Worm (Caenorhabditis elegans) whole organism, midembryonic: ENCODE measurements around the gene lips-1.
A peak's percentile ranks its signal among the peaks of the same experiment; 100 is the strongest.

ENCODE experiments used
- T22C8.4 ChIP-seq: fragments of 200-800 bp; sonication (Bioruptor generic); IDR thresholded peaks from 2 replicates; pipeline ENCODE4 v1.3.6; 2022; ENCODE audit warnings: missing genetic modification characterization, missing compliant biosample characterization
- cog-1 ChIP-seq: sonication (generic microtip); optimal IDR thresholded peaks from 2 replicates; lab custom pipeline; 2016; ENCODE audit warnings: missing genetic modification characterization, missing compliant biosample characterization
- flt-1 ChIP-seq: fragments of 200-800 bp; sonication (Bioruptor generic); IDR thresholded peaks from 2 replicates; pipeline ENCODE4 v1.3.6; 2022; ENCODE audit warnings: missing genetic modification characterization, missing compliant biosample characterization
- klf-2 ChIP-seq: fragments of 200-800 bp; sonication (Bioruptor generic); conservative IDR thresholded peaks from 2 replicates; pipeline ENCODE4 v1.3.6; 2022; ENCODE audit warnings: missing genetic modification reagents, missing genetic modification characterization, missing compliant biosample characterization
- med-1 ChIP-seq: sonication (generic microtip); optimal IDR thresholded peaks from 2 replicates; lab custom pipeline; 2017; ENCODE audit warnings: missing genetic modification characterization, mild to moderate bottlenecking, missing compliant biosample characterization, antibody characterized with exemption, missing genetic modification reagents; ENCODE audit not compliant: insufficient read depth
- ref-1 ChIP-seq: fragments of 200-800 bp; sonication (Bioruptor generic); conservative IDR thresholded peaks from 2 replicates; pipeline ENCODE4 v1.3.6; 2022; ENCODE audit warnings: missing genetic modification reagents, missing genetic modification characterization, missing compliant biosample characterization
- tab-1 ChIP-seq: fragments of 200-800 bp; sonication (Bioruptor generic); IDR thresholded peaks from 2 replicates; pipeline ENCODE4 v1.3.6; 2022; ENCODE audit warnings: missing genetic modification characterization, missing compliant biosample characterization
- ztf-23 ChIP-seq: fragments of 200-800 bp; sonication (Bioruptor generic); IDR thresholded peaks from 2 replicates; pipeline ENCODE4 v1.3.6; 2022; ENCODE audit warnings: missing genetic modification reagents, missing genetic modification characterization, missing compliant biosample characterization
- ztf-29 ChIP-seq: fragments of 200-800 bp; sonication (Bioruptor generic); IDR thresholded peaks from 2 replicates; pipeline ENCODE4 v1.3.6; 2022; ENCODE audit warnings: missing genetic modification reagents, missing genetic modification characterization, missing compliant biosample characterization

lips-1 gene

DNA sequence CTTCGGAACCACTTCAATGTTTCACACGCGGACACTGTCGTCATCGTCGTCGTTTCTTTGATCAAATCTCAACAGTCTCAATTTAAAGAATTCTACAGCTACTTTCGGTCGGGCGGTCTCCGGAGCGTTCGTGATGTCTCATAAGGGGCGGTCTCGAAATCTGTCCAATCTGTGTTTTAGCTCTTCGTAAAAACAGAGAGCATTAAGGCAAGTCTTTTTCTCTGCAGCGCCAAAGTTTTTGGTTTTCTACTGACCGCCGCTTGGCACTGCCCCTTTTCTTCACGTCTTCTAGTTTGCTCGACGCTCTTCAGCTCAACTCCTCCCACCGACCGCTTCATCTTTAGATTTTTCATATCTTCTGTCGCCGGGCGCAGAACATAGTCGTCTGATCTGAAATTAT lies at the start of gene lips-1:
Gene lips-1, plus strand, starts transcription at position 301 of the 400 bp plus-strand sequence.
- TF ChIP-seq klf-2 (no peak), ref-1 (no peak), cog-1 (no peak), tab-1 (GFP tag; lab: Robert Waterston, UW) (no peak), med-1 (GFP tag; lab: Kevin White, UChicago) (no peak), flt-1 (GFP tag; lab: Robert Waterston, UW) (no peak)

DNA sequence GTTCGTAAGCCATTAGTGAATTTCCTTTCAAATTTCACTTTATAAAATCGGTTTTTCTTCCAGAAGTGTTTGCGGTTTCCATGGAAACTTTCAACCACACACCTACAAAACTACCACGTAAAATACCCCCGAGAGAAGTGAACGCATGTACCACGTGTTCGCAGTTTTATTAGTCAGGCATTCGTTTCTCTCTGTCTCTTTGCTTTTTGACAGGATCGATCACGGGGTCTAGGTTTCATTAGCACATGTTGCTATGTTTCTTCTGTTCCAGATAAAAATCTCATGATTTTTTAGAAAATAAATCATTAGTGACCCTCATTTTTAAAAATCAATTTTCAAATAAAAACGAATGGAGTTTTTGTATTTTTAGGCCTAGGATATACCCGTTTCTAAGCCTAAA lies 48.1 kb upstream of the lips-1 start:
- TF ChIP-seq ztf-29 (GFP tag; lab: Robert Waterston, UW) (no peak), flt-1 (GFP tag; lab: Robert Waterston, UW) (no peak)

DNA sequence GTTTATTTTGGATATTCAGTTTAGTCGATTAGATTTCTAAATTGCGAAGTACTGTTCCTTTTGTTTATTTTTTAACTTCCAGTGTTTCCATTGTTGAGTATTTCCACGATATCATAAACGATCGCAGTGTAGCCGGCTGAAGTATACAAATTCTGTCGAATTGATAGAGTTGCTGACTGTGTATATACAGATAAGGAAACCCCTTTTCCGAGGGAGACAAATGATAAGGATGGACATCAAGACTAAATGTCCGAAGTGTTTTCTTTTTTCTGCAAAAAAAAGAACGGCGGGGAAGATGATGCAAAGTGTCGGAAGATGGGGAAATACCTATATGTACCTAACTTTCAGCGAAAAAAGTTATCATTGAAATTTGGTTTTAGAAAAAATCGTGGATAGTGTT lies 46.0 kb upstream of the lips-1 start:
- TF ChIP-seq klf-2 (no peak), med-1 (GFP tag; lab: Kevin White, UChicago) (no peak), T22C8.4 (GFP tag; lab: Robert Waterston, UW) (no peak), ztf-23 (GFP tag; lab: Robert Waterston, UW) (no peak), flt-1 (GFP tag; lab: Robert Waterston, UW) (no peak), ref-1 (no peak), ztf-29 (GFP tag; lab: Robert Waterston, UW) (no peak), cog-1 (no peak), tab-1 (GFP tag; lab: Robert Waterston, UW) (no peak)

DNA sequence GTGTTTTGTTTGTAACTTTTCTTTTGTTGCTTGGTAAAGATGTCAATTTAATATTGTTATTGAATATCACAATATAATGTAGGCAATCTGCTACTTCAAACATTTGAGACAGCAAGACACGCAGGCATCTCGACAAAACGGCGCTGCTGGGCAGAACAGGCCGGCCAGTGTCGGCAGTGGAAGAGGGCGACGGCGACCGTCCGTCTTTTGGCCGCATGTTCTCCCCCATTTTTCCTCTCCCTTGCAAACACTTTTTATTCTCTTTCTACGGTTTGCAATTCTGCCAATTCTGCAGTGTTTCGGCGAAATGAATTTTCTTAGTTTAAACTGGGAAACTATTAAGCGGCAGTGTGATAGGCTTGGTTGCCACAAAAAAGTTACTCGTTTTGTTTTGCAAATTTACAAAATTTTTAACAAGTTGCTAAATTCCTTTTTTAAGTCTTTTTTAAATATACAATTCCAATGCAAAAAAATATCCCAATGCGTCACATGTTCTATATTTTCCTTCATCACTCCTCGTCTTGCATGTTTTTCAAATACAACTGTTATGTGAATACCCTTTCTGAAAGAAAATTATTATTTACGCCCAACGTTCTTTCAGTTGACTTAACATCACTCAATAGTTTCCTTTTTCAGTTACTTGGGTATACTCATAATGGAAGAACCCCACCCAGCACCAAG lies 43.2 kb upstream of the lips-1 start, which contains the start of gene T18D3.6:
Gene T18D3.6, plus strand, starts transcription at position 631 of the 681 bp plus-strand sequence.
- no peak for TF ChIP-seq med-1 (GFP tag; lab: Kevin White, UChicago)
- no peak for TF ChIP-seq ref-1
- no peak for TF ChIP-seq flt-1 (GFP tag; lab: Robert Waterston, UW)
- TF ChIP-seq T22C8.4 (GFP tag; lab: Robert Waterston, UW), result no peak
- no peak for TF ChIP-seq ztf-29 (GFP tag; lab: Robert Waterston, UW)
- no peak for TF ChIP-seq cog-1
- TF ChIP-seq tab-1 (GFP tag; lab: Robert Waterston, UW), result no peak
- TF ChIP-seq klf-2, result 0 out of 2 replicates have a peak, but pooled peaks have one; percentile 23
- TF ChIP-seq ztf-23 (GFP tag; lab: Robert Waterston, UW), result no peak

DNA sequence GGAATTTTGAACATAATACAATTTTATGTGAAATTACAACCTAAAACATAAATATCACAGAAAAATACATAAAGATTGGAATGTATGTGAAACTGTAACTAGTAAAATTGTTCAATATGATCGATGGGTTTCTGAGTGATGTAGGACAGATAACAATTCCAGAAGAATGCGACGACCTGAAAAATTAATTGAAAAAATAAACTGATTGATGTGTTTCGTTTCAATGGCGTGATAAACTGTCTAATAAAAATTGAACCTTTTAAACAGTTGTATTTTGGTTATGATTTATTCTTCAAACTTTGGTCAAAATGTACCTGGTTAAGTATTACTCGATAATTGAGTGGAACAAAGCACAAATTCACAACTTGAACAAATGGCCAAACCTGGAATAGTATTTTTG lies 41.3 kb upstream of the lips-1 start:
- no peak for TF ChIP-seq cog-1
- TF ChIP-seq ztf-29 (GFP tag; lab: Robert Waterston, UW), result no peak
- TF ChIP-seq ztf-23 (GFP tag; lab: Robert Waterston, UW), result no peak
- no peak for TF ChIP-seq tab-1 (GFP tag; lab: Robert Waterston, UW)

DNA sequence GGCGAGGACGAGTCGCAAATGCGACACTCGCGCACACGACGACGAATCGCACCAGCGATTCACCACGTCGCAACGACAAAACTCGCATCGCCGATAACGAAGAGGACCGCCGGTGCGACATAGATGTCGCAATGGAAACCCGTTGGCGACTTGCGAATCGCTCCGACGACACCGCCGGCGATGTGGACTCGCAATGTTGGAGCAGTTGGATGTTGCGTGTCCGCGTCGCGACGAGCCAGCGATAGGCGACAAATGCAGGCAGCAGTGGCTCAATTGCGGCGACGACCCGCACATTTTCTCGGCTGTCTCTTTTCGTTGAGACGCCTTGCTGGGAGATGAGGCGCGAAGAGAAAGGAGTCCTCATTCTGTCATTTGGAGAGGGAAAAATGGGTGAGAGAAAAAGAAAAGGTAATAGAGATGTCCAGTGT lies 40.4 kb upstream of the lips-1 start:
- peak; percentile 30 for TF ChIP-seq cog-1
- TF ChIP-seq klf-2, result no peak
- TF ChIP-seq T22C8.4 (GFP tag; lab: Robert Waterston, UW), result no peak
- 0 out of 2 replicates have a peak, but pooled peaks have one; percentile 28 for TF ChIP-seq flt-1 (GFP tag; lab: Robert Waterston, UW)
- TF ChIP-seq ztf-29 (GFP tag; lab: Robert Waterston, UW), result 0 out of 2 replicates have a peak, but pooled peaks have one; percentile 24
- no peak for TF ChIP-seq ref-1
- TF ChIP-seq tab-1 (GFP tag; lab: Robert Waterston, UW), result no peak
- TF ChIP-seq med-1 (GFP tag; lab: Kevin White, UChicago), result no peak
- no peak for TF ChIP-seq ztf-23 (GFP tag; lab: Robert Waterston, UW)

DNA sequence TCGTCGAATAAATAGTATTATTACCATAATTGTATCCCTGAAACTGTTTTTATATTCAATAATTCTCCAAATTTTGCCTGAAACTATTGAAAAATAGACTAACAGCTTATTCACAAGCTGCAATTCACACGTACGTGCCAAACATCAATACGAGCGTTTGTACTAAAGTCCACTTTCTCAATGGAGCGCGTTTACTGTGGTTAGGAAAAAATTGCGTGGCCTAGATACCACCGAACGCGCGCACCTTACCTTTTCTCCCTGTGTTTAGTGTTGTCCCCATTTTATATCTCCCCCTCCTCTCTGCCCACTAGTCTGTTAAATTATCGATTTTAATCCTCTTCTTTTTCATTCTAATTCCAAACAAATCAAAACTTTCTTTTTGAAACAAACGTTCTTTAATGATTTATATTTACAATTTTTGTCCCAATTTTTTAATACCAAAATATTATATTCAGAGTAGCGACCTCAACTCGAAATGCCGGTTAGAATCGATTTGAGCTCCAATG lies 38.2 kb upstream of the lips-1 start, which contains the start of the genes T18D3.9 and T18D3.1:
Gene T18D3.9, minus strand, starts transcription at position 168 of the 506 bp plus-strand sequence.
Gene T18D3.1, plus strand, starts transcription at position 456 of the 506 bp plus-strand sequence.
- TF ChIP-seq ref-1, result no peak
- no peak for TF ChIP-seq tab-1 (GFP tag; lab: Robert Waterston, UW)
- no peak for TF ChIP-seq T22C8.4 (GFP tag; lab: Robert Waterston, UW)
- TF ChIP-seq cog-1, result peak; percentile 15
- TF ChIP-seq flt-1 (GFP tag; lab: Robert Waterston, UW), result 0 out of 2 replicates have a peak, but pooled peaks have one; percentile 9

DNA sequence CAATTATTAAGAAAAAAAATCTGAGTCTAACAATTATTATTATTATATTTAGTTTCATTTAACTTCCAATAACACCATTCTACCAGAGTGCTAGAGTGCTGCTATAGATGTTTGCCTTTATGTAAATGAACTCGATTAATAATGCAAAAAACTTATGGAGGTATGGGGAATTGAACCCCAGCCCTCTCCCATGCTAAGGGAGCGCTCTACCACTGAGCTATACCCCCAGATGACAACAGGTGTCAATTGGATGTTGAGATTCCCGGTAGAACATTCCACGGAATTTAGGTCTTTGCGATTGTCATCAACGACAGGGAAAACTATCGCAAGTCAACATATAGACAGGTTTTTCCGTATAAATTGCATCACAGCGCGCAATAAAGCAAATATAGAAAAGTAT lies 34.5 kb upstream of the lips-1 start:
- TF ChIP-seq flt-1 (GFP tag; lab: Robert Waterston, UW), result peak; percentile 93
- TF ChIP-seq tab-1 (GFP tag; lab: Robert Waterston, UW), result peak; percentile 87
- peak; percentile 52; the same call in 1 of the 2 replicates for TF ChIP-seq ztf-29 (GFP tag; lab: Robert Waterston, UW)
- TF ChIP-seq T22C8.4 (GFP tag; lab: Robert Waterston, UW), result peak; percentile 79
- TF ChIP-seq med-1 (GFP tag; lab: Kevin White, UChicago), result peak; percentile 31
- TF ChIP-seq ref-1, result peak; percentile 52; the same call in 1 of the 2 replicates
- peak; percentile 81 for TF ChIP-seq ztf-23 (GFP tag; lab: Robert Waterston, UW)
- peak; percentile 70 for TF ChIP-seq klf-2
- TF ChIP-seq cog-1, result peak; percentile 62

DNA sequence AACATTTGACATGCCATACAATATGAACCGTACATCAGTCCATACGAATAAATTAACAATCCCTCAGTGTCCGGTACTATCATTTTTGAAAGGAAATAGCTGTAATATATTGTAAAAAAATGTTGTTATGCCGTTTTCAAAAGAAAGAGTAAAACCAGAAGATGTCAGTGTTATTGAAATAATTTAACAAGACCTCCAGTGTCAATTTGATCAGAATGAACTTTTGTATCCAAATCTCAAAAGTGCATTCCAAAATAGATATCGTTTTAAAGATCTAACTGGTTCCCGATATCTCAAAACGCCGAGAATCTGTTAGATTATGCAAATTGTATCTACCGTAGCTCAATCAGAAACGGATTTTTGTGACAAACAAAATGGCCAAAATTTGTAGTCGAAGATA lies 31.0 kb upstream of the lips-1 start, which contains the start of gene odr-7:
Gene odr-7, minus strand, starts transcription at position 101 of the 400 bp plus-strand sequence.
- TF ChIP-seq flt-1 (GFP tag; lab: Robert Waterston, UW) (no peak), tab-1 (GFP tag; lab: Robert Waterston, UW) (no peak), klf-2 (no peak)

DNA sequence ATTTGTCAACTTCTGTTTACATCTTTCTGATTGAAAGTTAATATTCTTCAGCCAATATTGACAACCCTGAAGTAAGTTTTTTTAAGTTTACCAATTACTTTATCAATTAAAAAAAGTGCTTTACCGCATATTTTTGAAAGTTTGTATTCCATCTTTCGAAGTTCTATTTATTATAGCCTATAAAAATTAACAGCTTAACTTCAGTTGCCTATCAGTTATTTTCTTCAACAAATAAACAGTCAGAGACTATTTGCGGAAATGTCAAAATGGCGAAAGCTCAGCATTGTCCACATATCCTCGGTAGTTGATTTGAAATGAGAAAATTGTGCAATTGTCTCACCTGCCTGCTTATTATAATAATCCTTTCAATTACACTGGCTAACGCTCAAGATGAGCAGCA lies 29.1 kb upstream of the lips-1 start, which contains the start of gene T18D3.5:
Gene T18D3.5, plus strand, starts transcription at position 301 of the 400 bp plus-strand sequence.
- no peak for TF ChIP-seq med-1 (GFP tag; lab: Kevin White, UChicago)
- TF ChIP-seq ztf-29 (GFP tag; lab: Robert Waterston, UW), result no peak
- no peak for TF ChIP-seq tab-1 (GFP tag; lab: Robert Waterston, UW)
